Worm (Caenorhabditis elegans) whole organism, L1 larva: ENCODE measurements around the gene plk-3.

Experiments used
- blmp-1 ChIP-seq: fragments of 150-350 bp; optimal IDR thresholded peaks from 2 replicates; lab custom pipeline; 2014; ENCODE audit warnings: missing biosample characterization, missing genetic modification characterization
- ceh-82 ChIP-seq, 3 experiments: fragments of 150-350 bp in 1 of 3; sonication (generic microtip) in 2 of 3; optimal IDR thresholded peaks; 2 replicates each; lab custom pipeline; 2014 to 2017; ENCODE audit warnings: missing biosample characterization in 3 of 3, missing genetic modification characterization in 3 of 3
- ceh-88 ChIP-seq: fragments of 200-800 bp; sonication (Bioruptor generic); IDR thresholded peaks from 2 replicates; pipeline ENCODE4 v1.3.6; 2022; ENCODE audit warnings: missing genetic modification characterization, missing compliant biosample characterization
- dpl-1 ChIP-seq, 3 experiments: fragments of 150-350 bp in 2 of 3; sonication (generic microtip) in 1 of 3; optimal IDR thresholded peaks; 2 replicates each; lab custom pipeline; 2014 to 2017; ENCODE audit warnings: missing biosample characterization in 3 of 3, missing genetic modification characterization in 3 of 3, missing genetic modification reagents in 3 of 3
- dsc-1 ChIP-seq: sonication (generic microtip); optimal IDR thresholded peaks from 2 replicates; lab custom pipeline; 2016; ENCODE audit warnings: mild to moderate bottlenecking, missing genetic modification characterization, missing compliant biosample characterization
- fkh-10 ChIP-seq: sonication (generic microtip); optimal IDR thresholded peaks from 2 replicates; lab custom pipeline; 2017; ENCODE audit warnings: missing biosample characterization, missing genetic modification reagents, missing genetic modification characterization
- lin-35 ChIP-seq, 2 experiments: fragments of 150-350 bp; optimal IDR thresholded peaks; 2 replicates each; lab custom pipeline; 2014; ENCODE audit warnings: missing biosample characterization in 2 of 2, missing genetic modification characterization in 2 of 2, missing genetic modification reagents in 2 of 2
- nhr-47 ChIP-seq: sonication (generic microtip); optimal IDR thresholded peaks from 2 replicates; lab custom pipeline; 2016; ENCODE audit warnings: mild to moderate bottlenecking, missing genetic modification characterization, moderate library complexity, missing compliant biosample characterization
- pax-3 ChIP-seq: fragments of 200-800 bp; sonication (Bioruptor generic); optimal IDR thresholded peaks from 2 replicates; lab custom pipeline; 2018; ENCODE audit warnings: mild to moderate bottlenecking, missing genetic modification characterization, moderate library complexity, missing compliant biosample characterization
- skn-1 ChIP-seq: fragments of 150-350 bp; optimal IDR thresholded peaks from 2 replicates; lab custom pipeline; 2014; ENCODE audit warnings: missing biosample characterization, missing genetic modification characterization
- sox-4 ChIP-seq: sonication (generic microtip); optimal IDR thresholded peaks from 2 replicates; lab custom pipeline; 2016; ENCODE audit warnings: missing genetic modification characterization, missing compliant biosample characterization
- sptf-1 ChIP-seq: fragments of 150-350 bp; optimal IDR thresholded peaks from 2 replicates; lab custom pipeline; 2014; ENCODE audit warnings: missing biosample characterization, missing genetic modification characterization

- TF ChIP-seq sox-4 (tag; lab: Kevin White, UChicago) (no peak), nhr-47 (tag; lab: Kevin White, UChicago) (no peak), sptf-1 (tag; lab: Kevin White, UChicago) (no peak), dsc-1 (tag; lab: Kevin White, UChicago) (no peak), fkh-10 (no peak), ceh-88 (no peak), lin-35 (GFP tag; optimal IDR thresholded peaks at IDR 0.05; lab: Kevin White, UChicago) (no peak), ceh-82 (tag; optimal IDR thresholded peaks at IDR 0.05; lab: Kevin White, UChicago) (no peak), blmp-1 (tag; lab: Kevin White, UChicago) (no peak), dpl-1 (GFP tag; optimal IDR thresholded peaks at IDR 0.05; lab: Kevin White, UChicago) (no peak), pax-3 (tag; lab: Kevin White, UChicago) (no peak), skn-1 (tag; lab: Kevin White, UChicago) (no peak)
Measured at ce11 chrIV:7516167-7516566, 43.2 kb upstream of the plk-3 start, which contains the start of the genes R05G6.9 and R05G6.3.
